Worm (Caenorhabditis elegans) whole organism, L3 larva: ENCODE results near the gene Y82E9BR.6.

ENCODE experiments used
- fkh-10 ChIP-seq: sonication (generic microtip); optimal IDR thresholded peaks from 2 replicates; lab custom pipeline; 2017; ENCODE audit warnings: missing biosample characterization, missing genetic modification reagents, missing genetic modification characterization
- lin-15B ChIP-seq: fragments of 150-350 bp; optimal IDR thresholded peaks from 2 replicates; lab custom pipeline; 2014; ENCODE audit warnings: missing biosample characterization, missing genetic modification characterization
- mdl-1 ChIP-seq: fragments of 150-350 bp; optimal IDR thresholded peaks from 2 replicates; lab custom pipeline; 2014; ENCODE audit warnings: missing biosample characterization, missing genetic modification characterization
- nfya-1 ChIP-seq: sonication (generic microtip); optimal IDR thresholded peaks from 2 replicates; lab custom pipeline; 2017; ENCODE audit warnings: missing genetic modification characterization, mild to moderate bottlenecking, missing compliant biosample characterization, antibody characterized with exemption, moderate library complexity; ENCODE audit not compliant: insufficient read depth
- nhr-28 ChIP-seq: fragments of 150-350 bp; optimal IDR thresholded peaks from 2 replicates; lab custom pipeline; 2014; ENCODE audit warnings: missing biosample characterization, missing genetic modification characterization

ce11 chrIII:1427126-1427525 is 46.1 kb downstream of the Y82E9BR.6 start, which contains the start of gene lelo-2:
- TF ChIP-seq nfya-1 (tag; lab: Kevin White, UChicago) (no peak), mdl-1 (tag; lab: Kevin White, UChicago) (no peak), nhr-28 (no peak), lin-15B (tag; lab: Kevin White, UChicago) (no peak), fkh-10 (GFP tag; lab: Kevin White, UChicago) (no peak)
